Fruit fly (Drosophila melanogaster): ENCODE data around the gene CG46525.
A peak's percentile ranks its signal among the peaks of the same experiment; 100 is the strongest.

The CG46525 gene

DNA sequence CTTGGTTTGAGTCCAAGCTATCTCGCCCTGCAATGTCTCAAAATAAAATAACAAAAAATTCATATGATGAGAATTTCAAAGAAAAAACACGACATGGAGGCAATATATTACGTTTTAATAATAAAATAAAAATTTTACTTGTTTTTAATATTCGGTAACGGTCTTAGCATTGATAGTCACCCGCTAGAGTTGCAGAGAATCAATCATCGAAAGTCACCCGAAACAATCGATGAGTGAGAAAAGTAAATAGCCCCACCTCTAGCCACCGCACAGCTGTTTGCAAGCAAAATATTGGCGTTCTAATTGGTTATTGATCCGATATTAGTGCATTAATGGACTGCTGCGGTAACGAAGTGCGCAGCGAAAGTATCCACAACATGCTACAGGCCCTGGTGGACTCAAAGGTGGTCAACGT, 966 bp downstream of the CG46525 start, which contains the start of gene CG34250 (continued):
- TF ChIP-seq Awh (GFP tag; IDR thresholded peaks at IDR 0.05) (no peak), zen (tag; optimal IDR thresholded peaks at IDR 0.05) (peak; percentile 39), CG7786 (GFP tag; optimal IDR thresholded peaks at IDR 0.05) (peak; percentile 25), HmgD (GFP tag; optimal IDR thresholded peaks at IDR 0.05) (no peak), MBD-R2 (GFP tag; IDR thresholded peaks at IDR 0.05) (peak; percentile 68), CG18011 (GFP tag; optimal IDR thresholded peaks at IDR 0.05) (peak; percentile 4), CG4328 (GFP tag; optimal IDR thresholded peaks at IDR 0.05) (peak; percentile 3), corto (GFP tag; optimal IDR thresholded peaks at IDR 0.05) (peak; percentile 51), Ada2b (GFP tag; IDR thresholded peaks at IDR 0.05) (no peak; the same call in 1 of the 2 replicates), CG1602 (GFP tag; optimal IDR thresholded peaks at IDR 0.05) (peak; percentile 48), CG2678 (tag; optimal IDR thresholded peaks at IDR 0.05) (peak; percentile 15), jumu (GFP tag; optimal IDR thresholded peaks at IDR 0.05) (no peak), luna (GFP tag; optimal IDR thresholded peaks at IDR 0.05) (no peak), CG14860 (GFP tag; IDR thresholded peaks at IDR 0.05; ENCODE audit: partially characterized antibody) (peak; percentile 66; the same call in 2 of the 3 replicates), bcd (GFP tag; optimal IDR thresholded peaks at IDR 0.05) (peak; percentile 23), CG31388 (GFP tag; optimal IDR thresholded peaks at IDR 0.05) (peak; percentile 3), amos (GFP tag; IDR thresholded peaks at IDR 0.05; ENCODE audit: partially characterized antibody) (peak; percentile 78; the same call in 1 of the 2 replicates), CG4854 (GFP tag; optimal IDR thresholded peaks at IDR 0.05) (peak; percentile 37), CG14014 (GFP tag; IDR thresholded peaks at IDR 0.05) (0 out of 2 replicates have a peak, but pooled peaks have one; percentile 18), hbn (GFP tag; IDR thresholded peaks at IDR 0.05; ENCODE audit: partially characterized antibody) (peak; percentile 66; the same call in 1 of the 2 replicates), CG17186 (GFP tag; optimal IDR thresholded peaks at IDR 0.05) (peak; percentile 14), sna (GFP tag; IDR thresholded peaks at IDR 0.05; ENCODE audit: partially characterized antibody) (peak; percentile 76), BEAF-32 (GFP tag; optimal IDR thresholded peaks at IDR 0.05) (peak; percentile 88), CG3995 (GFP tag; optimal IDR thresholded peaks at IDR 0.05) (peak; percentile 69), CG8359 (GFP tag; optimal IDR thresholded peaks at IDR 0.05; ENCODE audit: borderline replicate concordance) (no peak), D19A (tag; optimal IDR thresholded peaks at IDR 0.05) (peak; percentile 37), Fer3 (tag; optimal IDR thresholded peaks at IDR 0.05) (peak; percentile 15), CG30431 (GFP tag; optimal IDR thresholded peaks at IDR 0.05) (no peak), CG32532 (GFP tag; IDR thresholded peaks at IDR 0.05) (peak; percentile 51), stwl (tag; optimal IDR thresholded peaks at IDR 0.05) (peak; percentile 83), scrt (GFP tag; optimal IDR thresholded peaks at IDR 0.05) (peak; percentile 8), CG7963 (GFP tag; IDR thresholded peaks at IDR 0.05; ENCODE audit: partially characterized antibody) (no peak), CG9876 (GFP tag; optimal IDR thresholded peaks at IDR 0.05) (peak; percentile 31), CG15269 (tag; optimal IDR thresholded peaks at IDR 0.05) (peak; percentile 26), lbe (GFP tag; optimal IDR thresholded peaks at IDR 0.05) (peak; percentile 67), pnt (GFP tag; optimal IDR thresholded peaks at IDR 0.05) (no peak), lab (GFP tag; optimal IDR thresholded peaks at IDR 0.05) (peak; percentile 22), grau (tag; optimal IDR thresholded peaks at IDR 0.05) (peak; percentile 49), crp (GFP tag; optimal IDR thresholded peaks at IDR 0.05) (peak; percentile 95 to 99), caup (GFP tag; optimal IDR thresholded peaks at IDR 0.05; ENCODE audit: severe bottlenecking) (peak; percentile 31), Gsc (GFP tag; IDR thresholded peaks at IDR 0.05) (no peak), CG3838 (GFP tag; optimal IDR thresholded peaks at IDR 0.05) (peak; percentile 28), Fer2 (tag; optimal IDR thresholded peaks at IDR 0.05) (no peak), CG12744 (GFP tag; optimal IDR thresholded peaks at IDR 0.05) (no peak), CG17359 (tag; optimal IDR thresholded peaks at IDR 0.05) (peak; percentile 9), CG6654 (GFP tag; optimal IDR thresholded peaks at IDR 0.05) (no peak), CG12155 (GFP tag; optimal IDR thresholded peaks at IDR 0.05) (peak; percentile 38), sug (tag; optimal IDR thresholded peaks at IDR 0.05) (peak; percentile 72), CG4424 (GFP tag; optimal IDR thresholded peaks at IDR 0.05) (peak; percentile 52)
